Fruit fly (Drosophila melanogaster) whole organism, embryonic: ENCODE measurements around the gene Rab9.
A peak's percentile ranks its signal among the peaks of the same experiment; 100 is the strongest.

Source experiments
- Adf1 ChIP-seq: fragments of 200-800 bp; sonication (Bioruptor generic); IDR thresholded peaks from 2 replicates; pipeline ENCODE4 v1.3.6; 2022; ENCODE audit warnings: missing biosample characterization, missing genetic modification characterization
- Bdp1 ChIP-seq: fragments of 200-800 bp; sonication (Bioruptor generic); optimal IDR thresholded peaks from 3 replicates; lab custom pipeline; 2016; ENCODE audit warnings: missing biosample characterization, missing genetic modification characterization
- Blimp-1 ChIP-seq: fragments of 200-800 bp; sonication (Bioruptor generic); optimal IDR thresholded peaks from 3 replicates; lab custom pipeline; 2018; ENCODE audit warnings: missing biosample characterization, missing genetic modification characterization, mild to moderate bottlenecking, moderate library complexity, missing genetic modification reagents
- BtbVII ChIP-seq: fragments of 200-800 bp; sonication (Bioruptor generic); optimal IDR thresholded peaks from 3 replicates; lab custom pipeline; 2017; ENCODE audit warnings: missing biosample characterization, mild to moderate bottlenecking, missing genetic modification characterization
- CG10959 ChIP-seq: fragments of 200-800 bp; sonication (Bioruptor generic); IDR thresholded peaks from 2 replicates; pipeline ENCODE4 v1.3.6; 2022; ENCODE audit warnings: missing biosample characterization, missing genetic modification characterization
- CG11093 ChIP-seq: fragments of 200-800 bp; sonication (Bioruptor generic); IDR thresholded peaks from 3 replicates; pipeline ENCODE4 v1.3.6; 2022; ENCODE audit warnings: missing biosample characterization, missing genetic modification characterization
- CG12071 ChIP-seq: fragments of 200-800 bp; sonication (Bioruptor generic); optimal IDR thresholded peaks from 3 replicates; lab custom pipeline; 2018; ENCODE audit warnings: missing biosample characterization, mild to moderate bottlenecking, missing genetic modification characterization
- CG13624 ChIP-seq: fragments of 200-800 bp; sonication (Bioruptor generic); optimal IDR thresholded peaks from 2 replicates; lab custom pipeline; 2016; ENCODE audit warnings: missing biosample characterization, missing genetic modification characterization
- CG14014 ChIP-seq: fragments of 200-800 bp; sonication (Bioruptor generic); IDR thresholded peaks from 2 replicates; pipeline ENCODE4 v1.3.6; 2022; ENCODE audit warnings: missing biosample characterization, missing genetic modification characterization
- CG14441 ChIP-seq: fragments of 200-800 bp; sonication (Bioruptor generic); IDR thresholded peaks from 2 replicates; pipeline ENCODE4 v1.3.6; 2022; ENCODE audit warnings: missing biosample characterization, missing genetic modification characterization
- CG15269 ChIP-seq: fragments of 200-800 bp; sonication (Bioruptor generic); optimal IDR thresholded peaks from 2 replicates; lab custom pipeline; 2018; ENCODE audit warnings: missing biosample characterization, mild to moderate bottlenecking, missing genetic modification characterization, moderate library complexity
- CG18476 ChIP-seq: fragments of 200-800 bp; sonication (Bioruptor generic); optimal IDR thresholded peaks from 2 replicates; lab custom pipeline; 2016; ENCODE audit warnings: missing biosample characterization, mild to moderate bottlenecking, missing genetic modification characterization
- CG31441 ChIP-seq: fragments of 200-800 bp; sonication (Bioruptor generic); IDR thresholded peaks from 2 replicates; pipeline ENCODE4 v1.3.6; 2022; ENCODE audit warnings: missing biosample characterization, missing genetic modification characterization
- CG32532 ChIP-seq: fragments of 200-800 bp; sonication (Bioruptor generic); IDR thresholded peaks from 2 replicates; pipeline ENCODE4 v1.3.6; 2022; ENCODE audit warnings: missing biosample characterization, missing genetic modification characterization
- CG3281 ChIP-seq: fragments of 200-800 bp; sonication (Bioruptor generic); optimal IDR thresholded peaks from 3 replicates; lab custom pipeline; 2017; ENCODE audit warnings: missing biosample characterization, mild to moderate bottlenecking, missing genetic modification characterization
- CG34224 ChIP-seq: fragments of 200-800 bp; sonication (Bioruptor generic); IDR thresholded peaks from 3 replicates; pipeline ENCODE4 v1.3.6; 2022; ENCODE audit warnings: missing biosample characterization, missing genetic modification characterization; ENCODE audit not compliant: partially characterized antibody
- CG43689 ChIP-seq: fragments of 200-800 bp; sonication (Bioruptor generic); IDR thresholded peaks from 2 replicates; pipeline ENCODE4 v1.3.6; 2022; ENCODE audit warnings: missing biosample characterization, missing genetic modification characterization
- CG5245 ChIP-seq: fragments of 200-800 bp; sonication (Bioruptor generic); optimal IDR thresholded peaks from 3 replicates; lab custom pipeline; 2016; ENCODE audit warnings: missing biosample characterization, missing genetic modification characterization
- CHES-1-like ChIP-seq: fragments of 200-800 bp; sonication (Bioruptor generic); optimal IDR thresholded peaks from 2 replicates; lab custom pipeline; 2016; ENCODE audit warnings: missing biosample characterization, missing genetic modification characterization
- CoRest ChIP-seq: fragments of 200-800 bp; sonication (Bioruptor generic); optimal IDR thresholded peaks from 3 replicates; lab custom pipeline; 2018; ENCODE audit warnings: missing biosample characterization, mild to moderate bottlenecking, missing genetic modification characterization, moderate library complexity
- Dbx ChIP-seq: fragments of 200-800 bp; sonication (Bioruptor generic); IDR thresholded peaks from 3 replicates; pipeline ENCODE4 v1.3.6; 2022; ENCODE audit warnings: missing biosample characterization, missing genetic modification characterization
- E2f2 ChIP-seq: fragments of 200-800 bp; sonication (Bioruptor generic); IDR thresholded peaks from 2 replicates; pipeline ENCODE4 v1.3.6; 2022; ENCODE audit warnings: missing biosample characterization, missing genetic modification characterization
- Gsc ChIP-seq: fragments of 200-800 bp; sonication (Bioruptor generic); IDR thresholded peaks from 2 replicates; pipeline ENCODE4 v1.3.6; 2022; ENCODE audit warnings: missing biosample characterization, missing genetic modification characterization
- HLHmδ ChIP-seq: fragments of 200-800 bp; sonication (Bioruptor generic); optimal IDR thresholded peaks from 2 replicates; lab custom pipeline; 2018; ENCODE audit warnings: missing biosample characterization, mild to moderate bottlenecking, missing genetic modification characterization, moderate library complexity
- Hr3 ChIP-seq: fragments of 200-800 bp; sonication (Bioruptor generic); optimal IDR thresholded peaks from 3 replicates; lab custom pipeline; 2016; ENCODE audit warnings: missing biosample characterization, missing genetic modification characterization
- Hr39 ChIP-seq: fragments of >200 bp; optimal IDR thresholded peaks from 2 replicates; lab custom pipeline; 2017
- Max ChIP-seq: fragments of 200-800 bp; sonication (Bioruptor generic); optimal IDR thresholded peaks from 2 replicates; lab custom pipeline; 2016; ENCODE audit warnings: missing biosample characterization, mild to moderate bottlenecking, missing genetic modification characterization
- NFAT ChIP-seq: fragments of 200-800 bp; sonication (Bioruptor generic); IDR thresholded peaks from 2 replicates; pipeline ENCODE4 v1.3.6; 2022; ENCODE audit warnings: missing biosample characterization, missing genetic modification characterization
- Oli ChIP-seq: fragments of 200-800 bp; sonication (Bioruptor generic); optimal IDR thresholded peaks from 2 replicates; lab custom pipeline; 2018; ENCODE audit warnings: missing biosample characterization, mild to moderate bottlenecking, missing genetic modification characterization, moderate library complexity
- Poxn ChIP-seq: fragments of 200-800 bp; sonication (Bioruptor generic); IDR thresholded peaks from 2 replicates; pipeline ENCODE4 v1.3.6; 2022; ENCODE audit warnings: missing biosample characterization, missing genetic modification characterization
- Ptx1 ChIP-seq: fragments of 200-800 bp; sonication (Bioruptor generic); IDR thresholded peaks from 2 replicates; pipeline ENCODE4 v1.3.6; 2022; ENCODE audit warnings: missing biosample characterization, missing genetic modification characterization
- Sox100B ChIP-seq: fragments of 200-800 bp; sonication (Bioruptor generic); optimal IDR thresholded peaks from 3 replicates; lab custom pipeline; 2018; ENCODE audit warnings: missing biosample characterization, mild to moderate bottlenecking, missing genetic modification characterization
- Xbp1 ChIP-seq: fragments of 200-800 bp; sonication (Bioruptor generic); optimal IDR thresholded peaks from 3 replicates; lab custom pipeline; 2016; ENCODE audit warnings: missing biosample characterization, mild to moderate bottlenecking, missing genetic modification characterization
- ash1 ChIP-seq: fragments of 200-800 bp; sonication (Bioruptor generic); optimal IDR thresholded peaks from 2 replicates; lab custom pipeline; 2018; ENCODE audit warnings: missing biosample characterization, mild to moderate bottlenecking, missing genetic modification characterization
- az2 ChIP-seq: fragments of 200-800 bp; sonication (Bioruptor generic); optimal IDR thresholded peaks from 3 replicates; lab custom pipeline; 2016; ENCODE audit warnings: missing biosample characterization, missing genetic modification characterization
- bowl ChIP-seq: fragments of 200-800 bp; sonication (Bioruptor generic); IDR thresholded peaks from 2 replicates; pipeline ENCODE4 v1.3.6; 2022; ENCODE audit warnings: missing biosample characterization, missing genetic modification characterization
- bsh ChIP-seq, 2 experiments: fragments of 200-800 bp; sonication (Bioruptor generic); optimal IDR thresholded peaks; 2 replicates each; lab custom pipeline; 2017 to 2018; ENCODE audit warnings: mild to moderate bottlenecking in 2 of 2, missing biosample characterization in 2 of 2, missing genetic modification characterization in 2 of 2, moderate library complexity in 1 of 2
- chn ChIP-seq: fragments of 200-800 bp; sonication (Bioruptor generic); optimal IDR thresholded peaks from 2 replicates; lab custom pipeline; 2016; ENCODE audit warnings: missing biosample characterization, missing genetic modification characterization
- exex ChIP-seq: fragments of 200-800 bp; sonication (Bioruptor generic); optimal IDR thresholded peaks from 4 replicates; lab custom pipeline; 2018; ENCODE audit warnings: missing biosample characterization, mild to moderate bottlenecking, missing genetic modification characterization, moderate library complexity
- gem ChIP-seq: fragments of 200-800 bp; sonication (Bioruptor generic); optimal IDR thresholded peaks from 2 replicates; lab custom pipeline; 2019; ENCODE audit warnings: missing biosample characterization, mild to moderate bottlenecking, missing genetic modification characterization, moderate library complexity
- gro ChIP-seq: fragments of 200-800 bp; sonication (Bioruptor generic); optimal IDR thresholded peaks from 2 replicates; lab custom pipeline; 2016; ENCODE audit warnings: missing biosample characterization, missing genetic modification characterization
- nerfin-1 ChIP-seq: fragments of 200-800 bp; sonication (Bioruptor generic); optimal IDR thresholded peaks from 3 replicates; lab custom pipeline; 2019; ENCODE audit warnings: missing biosample characterization, mild to moderate bottlenecking, missing genetic modification characterization, moderate library complexity
- prd ChIP-seq, 3 experiments: fragments of >200 bp in 2 of 3; fragments of 200-800 bp in 1 of 3; sonication (Bioruptor generic) in 1 of 3; optimal IDR thresholded peaks in 2 of 3; IDR thresholded peaks in 1 of 3; 2 replicates in 2 of 3; 3 replicates in 1 of 3; pipeline versions ENCODE4 v1.3.6 to Lab custom; 2017 to 2022; ENCODE audit warnings: missing biosample characterization in 1 of 3, missing genetic modification characterization in 1 of 3
- row ChIP-seq: fragments of 200-800 bp; sonication (Bioruptor generic); IDR thresholded peaks from 3 replicates; pipeline ENCODE4 v1.3.6; 2022; ENCODE audit warnings: missing biosample characterization, missing genetic modification characterization
- sd ChIP-seq: fragments of 200-800 bp; sonication (Bioruptor generic); optimal IDR thresholded peaks from 3 replicates; lab custom pipeline; 2018; ENCODE audit warnings: missing biosample characterization, mild to moderate bottlenecking, missing genetic modification characterization, moderate library complexity
- sisA ChIP-seq: fragments of 200-800 bp; sonication (Bioruptor generic); IDR thresholded peaks from 2 replicates; pipeline ENCODE4 v1.3.6; 2022; ENCODE audit warnings: missing biosample characterization, missing genetic modification characterization
- tin ChIP-seq: fragments of 200-800 bp; sonication (Bioruptor generic); optimal IDR thresholded peaks from 3 replicates; lab custom pipeline; 2016; ENCODE audit warnings: missing biosample characterization, missing genetic modification characterization
- tio ChIP-seq: fragments of 200-800 bp; sonication (Bioruptor generic); optimal IDR thresholded peaks from 2 replicates; lab custom pipeline; 2017; ENCODE audit warnings: missing biosample characterization, missing genetic modification characterization, inconsistent platforms
- trh ChIP-seq: fragments of 200-800 bp; sonication (Bioruptor generic); optimal IDR thresholded peaks from 2 replicates; lab custom pipeline; 2016; ENCODE audit warnings: missing biosample characterization, missing genetic modification characterization

Gene Rab9

dm6 chr2L:19452535-19453317, 20.4 kb downstream of the Rab9 start (continued):
- TF ChIP-seq gro (GFP tag; lab: Kevin White, UChicago) (peak; percentile 8), CG43689 (GFP tag; lab: Robert Waterston, UW) (no peak), Hr39 (lab: Kevin White, UChicago) (no peak), CoRest (tag; lab: Kevin White, UChicago) (peak; percentile 1), az2 (GFP tag; lab: Kevin White, UChicago) (peak; percentile 22), CHES-1-like (GFP tag; lab: Kevin White, UChicago) (peak; percentile 16), ash1 (GFP tag; lab: Kevin White, UChicago) (no peak), bsh (GFP tag; optimal IDR thresholded peaks at IDR 0.05; lab: Kevin White, UChicago) (peak in 1 of 2 experiments; percentile 13), Xbp1 (GFP tag; lab: Kevin White, UChicago) (peak; percentile 5), tio (GFP tag; lab: Kevin White, UChicago) (no peak), sisA (GFP tag; lab: Robert Waterston, UW) (peak; percentile 56), E2f2 (GFP tag; lab: Robert Waterston, UW) (peak; percentile 75), CG12071 (no peak), trh (GFP tag; lab: Kevin White, UChicago) (no peak), Hr3 (GFP tag; lab: Kevin White, UChicago) (peak; percentile 21), CG10959 (GFP tag; lab: Robert Waterston, UW) (no peak), CG31441 (0 out of 2 replicates have a peak, but pooled peaks have one; percentile 16), bowl (GFP tag; lab: Robert Waterston, UW) (no peak), chn (GFP tag; lab: Kevin White, UChicago) (peak; percentile 39), CG14441 (GFP tag; lab: Robert Waterston, UW) (peak; percentile 56), NFAT (no peak), nerfin-1 (tag; lab: Kevin White, UChicago) (peak; percentile 97), Poxn (no peak), Bdp1 (GFP tag; lab: Kevin White, UChicago) (no peak), BtbVII (no peak), Gsc (GFP tag; lab: Robert Waterston, UW) (no peak), prd (optimal IDR thresholded peaks at IDR 0.05; lab: Kevin White, UChicago) (no peak), prd (GFP tag; IDR thresholded peaks at IDR 0.05; lab: Robert Waterston, UW) (peak; percentile 26; the same call in 2 of the 3 replicates), CG14014 (GFP tag; lab: Robert Waterston, UW) (0 out of 2 replicates have a peak, but pooled peaks have one; percentile 42), CG32532 (GFP tag; lab: Robert Waterston, UW) (peak; percentile 37; the same call in 1 of the 2 replicates), Sox100B (GFP tag; lab: Kevin White, UChicago) (no peak), CG11093 (0 out of 3 replicates have a peak, but pooled peaks have one; percentile 35), CG5245 (no peak), Adf1 (GFP tag; lab: Robert Waterston, UW) (peak; percentile 66; the same call in 1 of the 2 replicates), Ptx1 (GFP tag; lab: Robert Waterston, UW) (peak; percentile 42; the same call in 1 of the 2 replicates), gem (tag; lab: Kevin White, UChicago) (peak; percentile 44), CG15269 (peak; percentile 31), CG18476 (GFP tag; lab: Kevin White, UChicago) (no peak), row (GFP tag; lab: Robert Waterston, UW) (peak; percentile 73), CG13624 (GFP tag; lab: Kevin White, UChicago) (no peak), CG34224 (GFP tag; lab: Robert Waterston, UW) (peak; percentile 21; the same call in 2 of the 3 replicates), tin (peak; percentile 43), Max (GFP tag; lab: Kevin White, UChicago) (no peak), CG3281 (GFP tag; lab: Kevin White, UChicago) (peak; percentile 99), Dbx (GFP tag; lab: Robert Waterston, UW) (peak; percentile 36; the same call in 1 of the 3 replicates), HLHmδ (GFP tag; lab: Kevin White, UChicago) (peak; percentile 15), exex (tag; lab: Kevin White, UChicago) (no peak), sd (tag; lab: Kevin White, UChicago) (peak; percentile 30), Blimp-1 (GFP tag; lab: Kevin White, UChicago) (peak; percentile 4), Oli (no peak)
